Worm (Caenorhabditis elegans) whole organism, young adult: ENCODE data around the gene Y34B4A.7.
A peak's percentile ranks its signal among the peaks of the same experiment; 100 is the strongest.

Experiments used
- B0261.1 ChIP-seq: sonication (generic microtip); optimal IDR thresholded peaks from 2 replicates; lab custom pipeline; 2016; ENCODE audit warnings: mild to moderate bottlenecking, missing genetic modification characterization, moderate library complexity, missing compliant biosample characterization
- B0336.3 ChIP-seq: fragments of 200-800 bp; sonication (Bioruptor generic); IDR thresholded peaks from 2 replicates; pipeline ENCODE4 v1.3.6; 2022; ENCODE audit warnings: missing genetic modification characterization, missing compliant biosample characterization
- C17E4.6 ChIP-seq: fragments of 200-800 bp; sonication (Bioruptor generic); IDR thresholded peaks from 2 replicates; pipeline ENCODE4 v1.3.6; 2022; ENCODE audit warnings: missing genetic modification reagents, missing genetic modification characterization, missing compliant biosample characterization
- F10E7.11 ChIP-seq: sonication (generic microtip); optimal IDR thresholded peaks from 2 replicates; lab custom pipeline; 2017; ENCODE audit warnings: mild to moderate bottlenecking, missing genetic modification characterization, moderate library complexity, missing compliant biosample characterization
- F22D6.2 ChIP-seq: sonication (generic microtip); optimal IDR thresholded peaks from 2 replicates; lab custom pipeline; 2016; ENCODE audit warnings: mild to moderate bottlenecking, missing genetic modification characterization, missing compliant biosample characterization
- F23B12.7 ChIP-seq: sonication (generic microtip); optimal IDR thresholded peaks from 2 replicates; lab custom pipeline; 2017; ENCODE audit warnings: missing genetic modification characterization, mild to moderate bottlenecking, missing compliant biosample characterization, antibody characterized with exemption, moderate library complexity; ENCODE audit not compliant: insufficient read depth
- F37B4.10 ChIP-seq: fragments of 200-800 bp; sonication (Bioruptor generic); IDR thresholded peaks from 2 replicates; pipeline ENCODE4 v1.3.6; 2022; ENCODE audit warnings: missing genetic modification characterization, missing compliant biosample characterization
- K11D2.4 ChIP-seq: fragments of 200-800 bp; sonication (Bioruptor generic); IDR thresholded peaks from 2 replicates; pipeline ENCODE4 v1.3.6; 2022; ENCODE audit warnings: missing genetic modification reagents, missing genetic modification characterization, missing compliant biosample characterization
- Y53F4B.3 ChIP-seq: fragments of 200-800 bp; sonication (Bioruptor generic); IDR thresholded peaks from 2 replicates; pipeline ENCODE4 v1.3.6; 2022; ENCODE audit warnings: missing genetic modification reagents, missing genetic modification characterization, missing compliant biosample characterization
- Y53G8AR.9 ChIP-seq: fragments of 200-800 bp; sonication (Bioruptor generic); conservative IDR thresholded peaks from 2 replicates; pipeline ENCODE4 v1.3.6; 2022; ENCODE audit warnings: missing genetic modification reagents, missing genetic modification characterization, missing compliant biosample characterization
- akir-1 ChIP-seq: fragments of 200-800 bp; sonication (Bioruptor generic); optimal IDR thresholded peaks from 2 replicates; lab custom pipeline; 2018; ENCODE audit warnings: mild to moderate bottlenecking, missing genetic modification characterization, moderate library complexity, missing compliant biosample characterization
- aptf-3 ChIP-seq: fragments of 200-800 bp; sonication (Bioruptor generic); IDR thresholded peaks from 2 replicates; pipeline ENCODE4 v1.3.6; 2022; ENCODE audit warnings: missing genetic modification characterization, missing compliant biosample characterization
- attf-5 ChIP-seq: fragments of 200-800 bp; sonication (Bioruptor generic); optimal IDR thresholded peaks from 2 replicates; lab custom pipeline; 2018; ENCODE audit warnings: mild to moderate bottlenecking, missing genetic modification characterization, missing compliant biosample characterization
- attf-6 ChIP-seq: fragments of 200-800 bp; sonication (Bioruptor generic); IDR thresholded peaks from 2 replicates; pipeline ENCODE4 v1.3.6; 2022; ENCODE audit warnings: missing genetic modification reagents, missing genetic modification characterization, missing compliant biosample characterization
- ceh-100 ChIP-seq: fragments of 200-800 bp; sonication (Bioruptor generic); IDR thresholded peaks from 2 replicates; pipeline ENCODE4 v1.3.6; 2022; ENCODE audit warnings: missing genetic modification reagents, missing genetic modification characterization, missing compliant biosample characterization
- ceh-40 ChIP-seq: fragments of 200-800 bp; sonication (Bioruptor generic); IDR thresholded peaks from 2 replicates; pipeline ENCODE4 v1.3.6; 2022; ENCODE audit warnings: missing genetic modification characterization, missing compliant biosample characterization
- dox-1 ChIP-seq: fragments of 200-800 bp; sonication (Bioruptor generic); IDR thresholded peaks from 2 replicates; pipeline ENCODE4 v1.3.6; 2022; ENCODE audit warnings: missing genetic modification reagents, missing genetic modification characterization, missing compliant biosample characterization
- dpl-1 ChIP-seq: fragments of 150-350 bp; optimal IDR thresholded peaks from 2 replicates; lab custom pipeline; 2014; ENCODE audit warnings: missing biosample characterization, missing genetic modification reagents, missing genetic modification characterization
- efl-1 ChIP-seq: fragments of 150-350 bp; optimal IDR thresholded peaks from 2 replicates; lab custom pipeline; 2014; ENCODE audit warnings: missing biosample characterization, missing genetic modification reagents, missing genetic modification characterization
- egl-44 ChIP-seq: fragments of 200-800 bp; sonication (Bioruptor generic); IDR thresholded peaks from 2 replicates; pipeline ENCODE4 v1.3.6; 2022; ENCODE audit warnings: missing genetic modification reagents, missing genetic modification characterization, missing compliant biosample characterization
- ekl-4 ChIP-seq: fragments of 200-800 bp; sonication (Bioruptor generic); IDR thresholded peaks from 2 replicates; pipeline ENCODE4 v1.3.6; 2022; ENCODE audit warnings: missing genetic modification reagents, missing genetic modification characterization, missing compliant biosample characterization
- let-607 ChIP-seq, 2 experiments: fragments of 200-800 bp in 1 of 2; sonication (Bioruptor generic) in 1 of 2; sonication (generic microtip) in 1 of 2; optimal IDR thresholded peaks; 2 replicates each; lab custom pipeline; 2016 to 2018; ENCODE audit warnings: mild to moderate bottlenecking in 2 of 2, missing compliant biosample characterization in 2 of 2, missing genetic modification characterization in 2 of 2, moderate library complexity in 2 of 2, missing genotype in 1 of 2
- lin-40 ChIP-seq: sonication (generic microtip); optimal IDR thresholded peaks from 2 replicates; lab custom pipeline; 2016; ENCODE audit warnings: missing genetic modification characterization, mild to moderate bottlenecking, missing compliant biosample characterization, missing genotype, missing genetic modification reagents
- lin-54 ChIP-seq: fragments of 200-800 bp; sonication (Bioruptor generic); optimal IDR thresholded peaks from 2 replicates; lab custom pipeline; 2018; ENCODE audit warnings: mild to moderate bottlenecking, missing genetic modification characterization, missing compliant biosample characterization
- mel-28 ChIP-seq: sonication (generic microtip); optimal IDR thresholded peaks from 2 replicates; lab custom pipeline; 2016; ENCODE audit warnings: borderline replicate concordance, mild to moderate bottlenecking, missing genetic modification characterization, missing compliant biosample characterization
- nfya-1 ChIP-seq: sonication (generic microtip); optimal IDR thresholded peaks from 2 replicates; lab custom pipeline; 2017; ENCODE audit warnings: antibody characterized with exemption, missing compliant biosample characterization, missing genetic modification characterization, borderline replicate concordance; ENCODE audit not compliant: insufficient read depth
- nhr-80 ChIP-seq: sonication (generic microtip); optimal IDR thresholded peaks from 2 replicates; lab custom pipeline; 2016; ENCODE audit warnings: missing genetic modification characterization, missing compliant biosample characterization
- pha-4 ChIP-seq: fragments of 150-350 bp; sonication (generic microtip); optimal IDR thresholded peaks from 2 replicates; lab custom pipeline; 2014; ENCODE audit warnings: missing biosample characterization, missing genetic modification reagents, missing genetic modification characterization
- repo-1 ChIP-seq: sonication (generic microtip); optimal IDR thresholded peaks from 2 replicates; lab custom pipeline; 2017; ENCODE audit warnings: mild to moderate bottlenecking, missing genetic modification characterization, missing compliant biosample characterization
- sdz-38 ChIP-seq: sonication (generic microtip); optimal IDR thresholded peaks from 2 replicates; lab custom pipeline; 2016; ENCODE audit warnings: missing genotype, missing genetic modification characterization, missing compliant biosample characterization
- snpc-1.1 ChIP-seq: sonication (generic microtip); optimal IDR thresholded peaks from 2 replicates; lab custom pipeline; 2017; ENCODE audit warnings: missing genetic modification characterization, mild to moderate bottlenecking, missing compliant biosample characterization, antibody characterized with exemption, moderate library complexity, missing genotype, missing genetic modification reagents; ENCODE audit not compliant: insufficient read depth
- snpc-1.3 ChIP-seq: sonication (generic microtip); optimal IDR thresholded peaks from 2 replicates; lab custom pipeline; 2017; ENCODE audit warnings: missing genetic modification characterization, mild to moderate bottlenecking, missing compliant biosample characterization, antibody characterized with exemption, moderate library complexity, missing genotype, missing genetic modification reagents; ENCODE audit not compliant: insufficient read depth
- snpc-4 ChIP-seq, 5 experiments: fragments of 150-350 bp in 1 of 5; sonication (generic microtip) in 4 of 5; optimal IDR thresholded peaks; 2 replicates each; lab custom pipeline; 2014 to 2018; ENCODE audit warnings: missing genetic modification characterization in 5 of 5, missing biosample characterization in 3 of 5, antibody characterized with exemption in 2 of 5, mild to moderate bottlenecking in 2 of 5, missing compliant biosample characterization in 2 of 5, missing genotype in 2 of 5, moderate library complexity in 2 of 5, missing genetic modification reagents in 1 of 5
- somi-1 ChIP-seq: fragments of 200-800 bp; sonication (Bioruptor generic); optimal IDR thresholded peaks from 2 replicates; lab custom pipeline; 2018; ENCODE audit warnings: mild to moderate bottlenecking, missing genetic modification characterization, missing compliant biosample characterization
- tlf-1 ChIP-seq: fragments of 200-800 bp; sonication (Bioruptor generic); optimal IDR thresholded peaks from 2 replicates; lab custom pipeline; 2018; ENCODE audit warnings: mild to moderate bottlenecking, missing genetic modification characterization, missing compliant biosample characterization
- unc-62 ChIP-seq: fragments of 150-350 bp; optimal IDR thresholded peaks from 2 replicates; lab custom pipeline; 2014; ENCODE audit warnings: missing biosample characterization, missing genetic modification reagents, missing genetic modification characterization
- xnd-1 ChIP-seq: sonication (generic microtip); optimal IDR thresholded peaks from 2 replicates; lab custom pipeline; 2016; ENCODE audit warnings: missing genotype, missing genetic modification reagents, missing genetic modification characterization, missing compliant biosample characterization
- zim-3 ChIP-seq: sonication (generic microtip); optimal IDR thresholded peaks from 2 replicates; lab custom pipeline; 2017; ENCODE audit warnings: mild to moderate bottlenecking, missing genetic modification characterization, moderate library complexity, missing compliant biosample characterization
- ztf-18 ChIP-seq: sonication (generic microtip); optimal IDR thresholded peaks from 2 replicates; lab custom pipeline; 2016; ENCODE audit warnings: missing genotype, mild to moderate bottlenecking, missing genetic modification characterization, missing compliant biosample characterization
- ztf-26 ChIP-seq: sonication (generic microtip); optimal IDR thresholded peaks from 2 replicates; lab custom pipeline; 2017; ENCODE audit warnings: missing genetic modification characterization, missing compliant biosample characterization
- ztf-28 ChIP-seq: fragments of 200-800 bp; sonication (Bioruptor generic); IDR thresholded peaks from 2 replicates; pipeline ENCODE4 v1.3.6; 2022; ENCODE audit warnings: missing genetic modification reagents, missing genetic modification characterization, missing compliant biosample characterization
- ztf-6 ChIP-seq: fragments of 200-800 bp; sonication (Bioruptor generic); IDR thresholded peaks from 2 replicates; pipeline ENCODE4 v1.3.6; 2022; ENCODE audit warnings: missing genetic modification reagents, missing genetic modification characterization, missing compliant biosample characterization

Y34B4A.7 gene

DNA sequence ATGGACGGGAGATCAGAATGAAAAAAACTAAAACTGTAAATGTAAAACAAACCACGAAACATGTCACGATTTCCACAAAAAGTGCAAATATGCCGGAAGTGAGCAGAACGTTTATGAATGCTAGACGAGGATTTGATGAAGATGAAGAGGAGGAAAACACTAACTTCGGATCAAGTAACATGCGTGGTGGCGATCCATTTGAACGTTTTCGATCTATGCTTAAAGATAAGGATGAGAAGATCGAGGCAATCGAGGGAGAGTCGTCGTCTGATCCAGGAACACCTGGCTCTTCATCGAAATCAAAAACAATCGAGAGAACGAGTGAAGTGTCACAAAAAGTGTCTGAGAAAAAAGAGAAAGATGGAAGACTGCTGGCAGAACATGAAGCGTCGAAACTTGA lies 21.2 kb downstream of the Y34B4A.7 start (continued):
- TF ChIP-seq mel-28 (no peak), aptf-3 (GFP tag; lab: Robert Waterston, UW) (no peak)

DNA sequence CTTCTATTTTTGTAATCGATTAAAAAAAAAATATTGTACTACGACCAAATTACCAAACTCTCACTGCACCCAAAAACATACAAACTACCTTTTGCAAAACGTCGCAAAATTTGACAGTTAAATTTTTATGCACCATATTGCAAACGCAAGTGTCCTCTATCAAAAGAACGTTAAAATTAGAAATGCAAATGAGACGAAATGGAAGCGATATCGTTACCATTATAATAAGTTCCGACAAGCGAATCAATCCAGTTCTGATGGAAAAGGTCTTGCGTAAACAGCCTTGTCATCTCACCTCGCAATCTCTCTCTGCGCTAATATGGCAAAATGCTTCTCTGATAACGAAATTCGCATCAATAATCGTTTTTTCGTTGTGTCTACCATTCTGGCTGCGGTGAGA lies 23.9 kb downstream of the Y34B4A.7 start:
- TF ChIP-seq ceh-40 (GFP tag; lab: Robert Waterston, UW) (no peak), nhr-80 (tag; lab: Kevin White, UChicago) (peak; percentile 21)

- TF ChIP-seq F22D6.2 (tag; lab: Kevin White, UChicago) (no peak), zim-3 (tag; lab: Kevin White, UChicago) (no peak), lin-54 (GFP tag; lab: Kevin White, UChicago) (no peak), let-607 (tag; optimal IDR thresholded peaks at IDR 0.05; lab: Kevin White, UChicago) (no peak), K11D2.4 (GFP tag; lab: Robert Waterston, UW) (no peak), snpc-1.1 (tag; lab: Kevin White, UChicago) (no peak), ztf-28 (GFP tag; lab: Robert Waterston, UW) (no peak), Y53F4B.3 (GFP tag; lab: Robert Waterston, UW) (no peak), xnd-1 (tag; lab: Kevin White, UChicago) (no peak), nhr-80 (tag; lab: Kevin White, UChicago) (no peak), F23B12.7 (tag; lab: Kevin White, UChicago) (no peak), ztf-26 (tag; lab: Kevin White, UChicago) (no peak)
- TF ChIP-seq, all 124 proteins: peak for 0
Measured at ce11 chrX:5269359-5269758, 25.2 kb downstream of the Y34B4A.7 start.

ce11 chrX:5275209-5275608 lies 31.1 kb downstream of the Y34B4A.7 start, which contains the start of gene hst-6:
hst-6 (plus strand) TSS chrX:5275561.
- TF ChIP-seq lin-40 (tag; lab: Kevin White, UChicago) (peak; percentile 46), F10E7.11 (tag; lab: Kevin White, UChicago) (no peak), attf-6 (no peak), mel-28 (no peak), B0261.1 (no peak), ceh-100 (GFP tag; lab: Robert Waterston, UW) (no peak), sdz-38 (tag; lab: Kevin White, UChicago) (no peak), ztf-6 (GFP tag; lab: Robert Waterston, UW) (no peak), snpc-4 (GFP tag; optimal IDR thresholded peaks at IDR 0.05; lab: Kevin White, UChicago) (no peak), snpc-4 (tag; optimal IDR thresholded peaks at IDR 0.05; lab: Kevin White, UChicago) (no peak), nfya-1 (no peak), efl-1 (GFP tag; lab: Kevin White, UChicago) (no peak), C17E4.6 (GFP tag; lab: Robert Waterston, UW) (no peak), snpc-1.3 (no peak), F37B4.10 (GFP tag; lab: Robert Waterston, UW) (no peak), attf-5 (GFP tag; lab: Kevin White, UChicago) (peak; percentile 73), lin-54 (GFP tag; lab: Kevin White, UChicago) (no peak), pha-4 (no peak), repo-1 (tag; lab: Kevin White, UChicago) (no peak), ztf-18 (tag; lab: Kevin White, UChicago) (peak; percentile 17), dox-1 (GFP tag; lab: Robert Waterston, UW) (peak; percentile 72), egl-44 (GFP tag; lab: Robert Waterston, UW) (0 out of 2 replicates have a peak, but pooled peaks have one; percentile 44), somi-1 (GFP tag; lab: Kevin White, UChicago) (no peak), dpl-1 (no peak), ztf-28 (GFP tag; lab: Robert Waterston, UW) (no peak), unc-62 (GFP tag; lab: Kevin White, UChicago) (no peak), akir-1 (GFP tag; lab: Kevin White, UChicago) (no peak), aptf-3 (GFP tag; lab: Robert Waterston, UW) (no peak), Y53G8AR.9 (GFP tag; lab: Robert Waterston, UW) (no peak), ekl-4 (GFP tag; lab: Robert Waterston, UW) (peak; percentile 14; the same call in 1 of the 2 replicates), B0336.3 (no peak), tlf-1 (GFP tag; lab: Kevin White, UChicago) (no peak)
